Worm (Caenorhabditis elegans) whole organism, mixed stage, embryonic: ENCODE measurements around the gene xol-1.

Experiments
- blmp-1 ChIP-seq: fragments of 150-350 bp; optimal IDR thresholded peaks from 2 replicates; lab custom pipeline; 2014; ENCODE audit warnings: missing biosample characterization, missing genetic modification characterization
- elt-1 ChIP-seq: sonication (generic microtip); optimal IDR thresholded peaks from 2 replicates; lab custom pipeline; 2017; ENCODE audit warnings: missing genetic modification characterization, mild to moderate bottlenecking, missing compliant biosample characterization, antibody characterized with exemption, moderate library complexity, borderline replicate concordance; ENCODE audit not compliant: insufficient read depth
- hlh-1 ChIP-seq: fragments of 150-350 bp; optimal IDR thresholded peaks from 2 replicates; lab custom pipeline; 2014; ENCODE audit warnings: missing biosample characterization, missing genetic modification reagents, missing genetic modification characterization
- mab-5 ChIP-seq: fragments of 150-350 bp; optimal IDR thresholded peaks from 2 replicates; lab custom pipeline; 2014; ENCODE audit warnings: missing biosample characterization, missing genetic modification characterization
- mep-1 ChIP-seq: fragments of 150-350 bp; optimal IDR thresholded peaks from 2 replicates; lab custom pipeline; 2017; ENCODE audit warnings: missing biosample characterization, missing genetic modification reagents, missing genetic modification characterization, inconsistent platforms
- pha-4 ChIP-seq: fragments of 150-350 bp; optimal IDR thresholded peaks from 2 replicates; lab custom pipeline; 2018; ENCODE audit warnings: missing biosample characterization, missing genetic modification reagents, missing genetic modification characterization
- unc-39 ChIP-seq: fragments of 150-350 bp; optimal IDR thresholded peaks from 2 replicates; lab custom pipeline; 2014; ENCODE audit warnings: missing biosample characterization, missing genetic modification characterization
- unc-62 ChIP-seq: fragments of 150-350 bp; optimal IDR thresholded peaks from 2 replicates; lab custom pipeline; 2014; ENCODE audit warnings: missing biosample characterization, missing genetic modification reagents, missing genetic modification characterization
- zip-8 ChIP-seq: fragments of 150-350 bp; optimal IDR thresholded peaks from 2 replicates; lab custom pipeline; 2014; ENCODE audit warnings: missing biosample characterization, missing genetic modification characterization
- ztf-11 ChIP-seq: fragments of 150-350 bp; optimal IDR thresholded peaks from 2 replicates; lab custom pipeline; 2014; ENCODE audit warnings: missing biosample characterization, missing genetic modification characterization

DNA sequence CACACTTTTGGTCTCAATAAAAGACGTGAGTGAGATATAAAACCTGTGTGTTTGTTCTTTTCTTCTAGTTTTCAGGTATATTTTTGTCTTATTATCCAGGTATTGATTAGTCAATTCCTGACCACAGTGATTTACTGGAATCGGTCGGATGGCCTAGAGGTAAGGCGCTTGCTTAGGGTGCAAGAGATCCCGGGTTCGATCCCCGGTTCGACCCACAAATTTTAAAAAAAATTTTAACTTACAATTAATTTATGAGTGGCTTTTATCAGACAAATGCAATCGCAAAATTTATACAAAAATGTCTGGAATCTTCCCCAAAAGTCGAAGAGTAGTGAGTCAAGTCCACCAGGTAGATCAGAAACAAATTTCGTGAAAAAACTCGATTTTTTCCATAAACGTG is 3.7 kb upstream of the xol-1 start:
- TF ChIP-seq pha-4 (tag; lab: Kevin White, UChicago), result no peak
- TF ChIP-seq hlh-1 (tag; lab: Kevin White, UChicago), result no peak
- no peak for TF ChIP-seq mab-5
- no peak for TF ChIP-seq blmp-1 (tag; lab: Kevin White, UChicago)
- no peak for TF ChIP-seq elt-1 (tag; lab: Kevin White, UChicago)
- no peak for TF ChIP-seq mep-1 (tag; lab: Kevin White, UChicago)
- TF ChIP-seq ztf-11, result no peak
- TF ChIP-seq unc-62 (GFP tag; lab: Kevin White, UChicago), result no peak
- no peak for TF ChIP-seq zip-8 (tag; lab: Kevin White, UChicago)
- no peak for TF ChIP-seq unc-39 (tag; lab: Kevin White, UChicago)
